Fruit fly (Drosophila melanogaster) whole organism, embryonic: ENCODE data around the gene Tomosyn.
A peak's percentile ranks its signal among the peaks of the same experiment; 100 is the strongest.

Source experiments
- B-H1 ChIP-seq: fragments of 200-800 bp; sonication (Bioruptor generic); IDR thresholded peaks from 3 replicates; pipeline ENCODE4 v1.3.6; 2022; ENCODE audit warnings: missing biosample characterization, missing genetic modification characterization
- Bgb ChIP-seq: fragments of 200-800 bp; sonication (Bioruptor generic); IDR thresholded peaks from 2 replicates; pipeline ENCODE4 v1.3.6; 2022; ENCODE audit warnings: missing biosample characterization, missing genetic modification characterization; ENCODE audit not compliant: partially characterized antibody
- Blimp-1 ChIP-seq: fragments of 200-800 bp; sonication (Bioruptor generic); optimal IDR thresholded peaks from 3 replicates; lab custom pipeline; 2018; ENCODE audit warnings: missing biosample characterization, missing genetic modification characterization, mild to moderate bottlenecking, moderate library complexity, missing genetic modification reagents
- CG10979 ChIP-seq: fragments of 200-800 bp; sonication (Bioruptor generic); optimal IDR thresholded peaks from 2 replicates; lab custom pipeline; 2018; ENCODE audit warnings: missing biosample characterization, mild to moderate bottlenecking, missing genetic modification characterization, moderate library complexity
- CG11247 ChIP-seq: fragments of 200-800 bp; sonication (Bioruptor generic); IDR thresholded peaks from 2 replicates; pipeline ENCODE4 v1.3.6; 2022; ENCODE audit warnings: missing biosample characterization, missing genetic modification characterization
- CG11695 ChIP-seq: fragments of 200-800 bp; sonication (Bioruptor generic); IDR thresholded peaks from 3 replicates; pipeline ENCODE4 v1.3.6; 2022; ENCODE audit warnings: missing biosample characterization, missing genetic modification characterization
- CG12219 ChIP-seq: fragments of 200-800 bp; sonication (Bioruptor generic); optimal IDR thresholded peaks from 3 replicates; lab custom pipeline; 2018; ENCODE audit warnings: missing biosample characterization, mild to moderate bottlenecking, missing genetic modification characterization
- CG12299 ChIP-seq: fragments of 200-800 bp; sonication (Bioruptor generic); optimal IDR thresholded peaks from 2 replicates; lab custom pipeline; 2018; ENCODE audit warnings: missing biosample characterization, mild to moderate bottlenecking, missing genetic modification characterization
- CG12391 ChIP-seq: fragments of 200-800 bp; sonication (Bioruptor generic); optimal IDR thresholded peaks from 3 replicates; lab custom pipeline; 2018; ENCODE audit warnings: missing biosample characterization, mild to moderate bottlenecking, missing genetic modification characterization, moderate library complexity
- CG14710 ChIP-seq: fragments of 200-800 bp; sonication (Bioruptor generic); optimal IDR thresholded peaks from 3 replicates; lab custom pipeline; 2019; ENCODE audit warnings: missing biosample characterization, mild to moderate bottlenecking, missing genetic modification characterization, moderate library complexity
- CG32767 ChIP-seq: fragments of 200-800 bp; sonication (Bioruptor generic); IDR thresholded peaks from 2 replicates; pipeline ENCODE4 v1.3.6; 2022; ENCODE audit warnings: missing biosample characterization, missing genetic modification characterization
- CG34422 ChIP-seq: fragments of 200-800 bp; sonication (Bioruptor generic); IDR thresholded peaks from 3 replicates; pipeline ENCODE4 v1.3.6; 2022; ENCODE audit warnings: missing biosample characterization, missing genetic modification characterization
- CG3838 ChIP-seq: fragments of 200-800 bp; sonication (Bioruptor generic); optimal IDR thresholded peaks from 3 replicates; lab custom pipeline; 2016; ENCODE audit warnings: missing biosample characterization, missing genetic modification characterization
- CG42726 ChIP-seq: fragments of 200-800 bp; sonication (Bioruptor generic); IDR thresholded peaks from 2 replicates; pipeline ENCODE4 v1.3.6; 2022; ENCODE audit warnings: missing biosample characterization, missing genetic modification characterization; ENCODE audit not compliant: partially characterized antibody
- CG4730 ChIP-seq: fragments of 200-800 bp; sonication (Bioruptor generic); IDR thresholded peaks from 2 replicates; pipeline ENCODE4 v1.3.6; 2022; ENCODE audit warnings: missing biosample characterization, missing genetic modification characterization
- CG6272 ChIP-seq: fragments of 200-800 bp; sonication (Bioruptor generic); IDR thresholded peaks from 2 replicates; pipeline ENCODE4 v1.3.6; 2022; ENCODE audit warnings: missing biosample characterization, missing genetic modification characterization
- CG6791 ChIP-seq: fragments of 200-800 bp; sonication (Bioruptor generic); IDR thresholded peaks from 3 replicates; pipeline ENCODE4 v1.3.6; 2022; ENCODE audit warnings: missing biosample characterization, missing genetic modification characterization; ENCODE audit not compliant: partially characterized antibody
- CG6854 ChIP-seq: fragments of 200-800 bp; sonication (Bioruptor generic); optimal IDR thresholded peaks from 3 replicates; lab custom pipeline; 2017; ENCODE audit warnings: missing biosample characterization, mild to moderate bottlenecking, missing genetic modification characterization
- CG7839 ChIP-seq: fragments of 200-800 bp; sonication (Bioruptor generic); optimal IDR thresholded peaks from 3 replicates; lab custom pipeline; 2018; ENCODE audit warnings: missing biosample characterization, mild to moderate bottlenecking, missing genetic modification characterization, moderate library complexity
- CG7963 ChIP-seq: fragments of 200-800 bp; sonication (Bioruptor generic); IDR thresholded peaks from 3 replicates; pipeline ENCODE4 v1.3.6; 2022; ENCODE audit warnings: missing biosample characterization, missing genetic modification characterization; ENCODE audit not compliant: partially characterized antibody
- CG8765 ChIP-seq: fragments of 200-800 bp; sonication (Bioruptor generic); IDR thresholded peaks from 2 replicates; pipeline ENCODE4 v1.3.6; 2022; ENCODE audit warnings: missing biosample characterization, missing genetic modification characterization
- CG9797 ChIP-seq: fragments of 200-800 bp; sonication (Bioruptor generic); optimal IDR thresholded peaks from 3 replicates; lab custom pipeline; 2018; ENCODE audit warnings: missing biosample characterization, mild to moderate bottlenecking, missing genetic modification characterization
- CG9876 ChIP-seq: fragments of 200-800 bp; sonication (Bioruptor generic); optimal IDR thresholded peaks from 2 replicates; lab custom pipeline; 2016; ENCODE audit warnings: missing biosample characterization, missing genetic modification characterization
- CrebB ChIP-seq: fragments of 200-800 bp; sonication (Bioruptor generic); optimal IDR thresholded peaks from 3 replicates; lab custom pipeline; 2018; ENCODE audit warnings: missing biosample characterization, mild to moderate bottlenecking, missing genetic modification characterization
- Dek ChIP-seq: fragments of 200-800 bp; sonication (Bioruptor generic); optimal IDR thresholded peaks from 3 replicates; lab custom pipeline; 2019; ENCODE audit warnings: missing biosample characterization, mild to moderate bottlenecking, missing genetic modification characterization, moderate library complexity
- Doc3 ChIP-seq: fragments of 200-800 bp; sonication (Bioruptor generic); IDR thresholded peaks from 3 replicates; pipeline ENCODE4 v1.3.6; 2022; ENCODE audit warnings: missing biosample characterization, missing genetic modification characterization; ENCODE audit not compliant: partially characterized antibody
- Elba2 ChIP-seq: fragments of 200-800 bp; sonication (Bioruptor generic); optimal IDR thresholded peaks from 3 replicates; lab custom pipeline; 2016; ENCODE audit warnings: missing biosample characterization, missing genetic modification characterization
- Gsc ChIP-seq: fragments of 200-800 bp; sonication (Bioruptor generic); IDR thresholded peaks from 2 replicates; pipeline ENCODE4 v1.3.6; 2022; ENCODE audit warnings: missing biosample characterization, missing genetic modification characterization
- HLH3B ChIP-seq: fragments of 200-800 bp; sonication (Bioruptor generic); IDR thresholded peaks from 2 replicates; pipeline ENCODE4 v1.3.6; 2022; ENCODE audit warnings: missing biosample characterization, missing genetic modification characterization
- Lhr ChIP-seq: fragments of 200-800 bp; sonication (Bioruptor generic); optimal IDR thresholded peaks from 3 replicates; lab custom pipeline; 2017; ENCODE audit warnings: mild to moderate bottlenecking, missing biosample characterization, missing genetic modification reagents, missing genetic modification characterization
- MBD-R2 ChIP-seq: fragments of 200-800 bp; sonication (Bioruptor generic); IDR thresholded peaks from 2 replicates; pipeline ENCODE4 v1.3.6; 2022; ENCODE audit warnings: missing biosample characterization, missing genetic modification characterization
- NC2α ChIP-seq: fragments of 200-800 bp; sonication (Bioruptor generic); optimal IDR thresholded peaks from 2 replicates; lab custom pipeline; 2016; ENCODE audit warnings: missing biosample characterization, missing genetic modification characterization
- NK7.1 ChIP-seq: fragments of 200-800 bp; sonication (Bioruptor generic); optimal IDR thresholded peaks from 3 replicates; lab custom pipeline; 2016; ENCODE audit warnings: missing biosample characterization, missing genetic modification characterization
- Scr ChIP-seq: fragments of 200-800 bp; sonication (Bioruptor generic); IDR thresholded peaks from 2 replicates; pipeline ENCODE4 v1.3.6; 2022; ENCODE audit warnings: missing biosample characterization, missing genetic modification characterization; ENCODE audit not compliant: partially characterized antibody
- TFAM ChIP-seq: fragments of 200-800 bp; sonication (Bioruptor generic); optimal IDR thresholded peaks from 2 replicates; lab custom pipeline; 2017; ENCODE audit warnings: missing biosample characterization, missing genetic modification characterization, inconsistent platforms
- Trl ChIP-seq, 3 experiments: fragments of >200 bp in 2 of 3; fragments of 200-800 bp in 1 of 3; sonication (Bioruptor generic) in 1 of 3; optimal IDR thresholded peaks; 2 replicates in 1 of 3; 3 replicates in 2 of 3; lab custom pipeline; 2016 to 2017; ENCODE audit warnings: missing biosample characterization in 1 of 3, missing genetic modification characterization in 1 of 3
- cas ChIP-seq: fragments of 200-800 bp; sonication (Bioruptor generic); IDR thresholded peaks from 2 replicates; pipeline ENCODE4 v1.3.6; 2022; ENCODE audit warnings: missing biosample characterization, missing genetic modification characterization
- ci ChIP-seq: fragments of 200-800 bp; sonication (Bioruptor generic); IDR thresholded peaks from 3 replicates; pipeline ENCODE4 v1.3.6; 2022; ENCODE audit warnings: missing biosample characterization, missing genetic modification characterization
- danr ChIP-seq: fragments of 200-800 bp; sonication (Bioruptor generic); IDR thresholded peaks from 2 replicates; pipeline ENCODE4 v1.3.6; 2022; ENCODE audit warnings: missing biosample characterization, missing genetic modification characterization
- dysf ChIP-seq: fragments of 200-800 bp; sonication (Bioruptor generic); IDR thresholded peaks from 3 replicates; pipeline ENCODE4 v1.3.6; 2022; ENCODE audit warnings: missing biosample characterization, missing genetic modification characterization
- gce ChIP-seq: fragments of 200-800 bp; sonication (Bioruptor generic); IDR thresholded peaks from 3 replicates; pipeline ENCODE4 v1.3.6; 2022; ENCODE audit warnings: missing biosample characterization, missing genetic modification characterization
- kay ChIP-seq: fragments of 200-800 bp; sonication (Bioruptor generic); optimal IDR thresholded peaks from 2 replicates; lab custom pipeline; 2016; ENCODE audit warnings: missing biosample characterization, missing genetic modification characterization
- luna ChIP-seq: fragments of 200-800 bp; sonication (Bioruptor generic); optimal IDR thresholded peaks from 2 replicates; lab custom pipeline; 2016; ENCODE audit warnings: missing biosample characterization, missing genetic modification characterization
- pros ChIP-seq: fragments of 200-800 bp; sonication (Bioruptor generic); optimal IDR thresholded peaks from 3 replicates; lab custom pipeline; 2019; ENCODE audit warnings: missing biosample characterization, mild to moderate bottlenecking, missing genetic modification characterization, moderate library complexity
- psq ChIP-seq: fragments of 200-800 bp; sonication (Bioruptor generic); optimal IDR thresholded peaks from 2 replicates; lab custom pipeline; 2017; ENCODE audit warnings: missing biosample characterization, missing genetic modification characterization
- ranshi ChIP-seq: fragments of 200-800 bp; sonication (Bioruptor generic); IDR thresholded peaks from 2 replicates; pipeline ENCODE4 v1.3.6; 2022; ENCODE audit warnings: missing biosample characterization, missing genetic modification characterization
- run ChIP-seq: fragments of 200-800 bp; sonication (Bioruptor generic); optimal IDR thresholded peaks from 3 replicates; lab custom pipeline; 2018; ENCODE audit warnings: missing biosample characterization, mild to moderate bottlenecking, missing genetic modification characterization
- slbo ChIP-seq: fragments of 200-800 bp; sonication (Bioruptor generic); IDR thresholded peaks from 2 replicates; pipeline ENCODE4 v1.3.6; 2022; ENCODE audit warnings: missing biosample characterization, missing genetic modification characterization
- sna ChIP-seq: fragments of 200-800 bp; sonication (Bioruptor generic); IDR thresholded peaks from 2 replicates; pipeline ENCODE4 v1.3.6; 2022; ENCODE audit warnings: missing biosample characterization, missing genetic modification characterization; ENCODE audit not compliant: partially characterized antibody
- sqz ChIP-seq: fragments of 200-800 bp; sonication (Bioruptor generic); optimal IDR thresholded peaks from 3 replicates; lab custom pipeline; 2018; ENCODE audit warnings: missing biosample characterization, mild to moderate bottlenecking, missing genetic modification characterization

Gene Tomosyn

DNA sequence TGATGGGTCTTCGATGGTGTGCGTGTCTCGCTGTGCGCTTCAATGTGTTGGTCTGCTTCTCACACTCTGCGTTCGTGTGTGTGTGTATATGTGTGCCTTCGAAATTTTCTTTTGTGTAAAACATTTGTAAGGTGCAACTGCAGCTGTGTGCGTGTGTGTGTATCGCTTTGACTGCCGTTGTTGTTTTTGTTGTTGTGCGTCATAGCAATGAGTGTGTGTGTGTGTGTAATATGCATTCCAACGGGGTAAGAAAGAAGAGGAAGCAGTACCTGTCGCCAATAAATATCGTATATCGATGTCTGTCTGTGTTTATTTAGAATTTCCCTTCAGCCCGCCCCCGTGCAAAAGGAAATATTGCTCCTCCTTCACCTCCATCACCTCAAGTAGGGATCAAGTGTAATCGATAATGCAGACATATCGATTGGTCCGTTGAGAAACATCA, 22.9 kb downstream of the Tomosyn start (continued):
- TF ChIP-seq CG32767 (peak; percentile 57; the same call in 1 of the 2 replicates), CG6791 (GFP tag; lab: Robert Waterston, UW) (peak; percentile 81), CG3838 (GFP tag; lab: Kevin White, UChicago) (no peak), HLH3B (GFP tag; lab: Robert Waterston, UW) (0 out of 2 replicates have a peak, but pooled peaks have one; percentile 8), pros (GFP tag; lab: Kevin White, UChicago) (peak; percentile 85), Gsc (GFP tag; lab: Robert Waterston, UW) (no peak), CG11247 (no peak), cas (no peak), B-H1 (no peak), sna (GFP tag; lab: Robert Waterston, UW) (peak; percentile 56; the same call in 1 of the 2 replicates), Dek (no peak), CG11695 (no peak), CG7963 (GFP tag; lab: Robert Waterston, UW) (peak; percentile 42; the same call in 1 of the 3 replicates), Scr (peak; percentile 56), slbo (GFP tag; lab: Robert Waterston, UW) (no peak), CG42726 (GFP tag; lab: Robert Waterston, UW) (no peak), CrebB (peak; percentile 26), Trl (optimal IDR thresholded peaks at IDR 0.05; lab: Kevin White, UChicago) (no peak), Trl (GFP tag; optimal IDR thresholded peaks at IDR 0.05; lab: Kevin White, UChicago) (no peak), CG10979 (tag; lab: Kevin White, UChicago) (no peak), ranshi (GFP tag; lab: Robert Waterston, UW) (no peak), ci (GFP tag; lab: Robert Waterston, UW) (peak; percentile 63; the same call in 2 of the 3 replicates), Doc3 (GFP tag; lab: Robert Waterston, UW) (no peak), dysf (GFP tag; lab: Robert Waterston, UW) (no peak), Lhr (no peak), CG12219 (GFP tag; lab: Kevin White, UChicago) (no peak), TFAM (no peak), Elba2 (peak; percentile 34), MBD-R2 (GFP tag; lab: Robert Waterston, UW) (peak; percentile 28; the same call in 1 of the 2 replicates), CG9876 (GFP tag; lab: Kevin White, UChicago) (no peak), CG12299 (tag; lab: Kevin White, UChicago) (no peak), luna (no peak), gce (GFP tag; lab: Robert Waterston, UW) (no peak), psq (GFP tag; lab: Kevin White, UChicago) (peak; percentile 19), CG6272 (GFP tag; lab: Robert Waterston, UW) (no peak), CG8765 (GFP tag; lab: Robert Waterston, UW) (no peak), sqz (no peak), CG9797 (GFP tag; lab: Kevin White, UChicago) (no peak), CG4730 (GFP tag; lab: Robert Waterston, UW) (no peak), Blimp-1 (GFP tag; lab: Kevin White, UChicago) (peak; percentile 4), run (no peak), danr (GFP tag; lab: Robert Waterston, UW) (no peak), kay (GFP tag; lab: Kevin White, UChicago) (peak; percentile 50), CG6854 (no peak), CG14710 (no peak), CG12391 (tag; lab: Kevin White, UChicago) (no peak), CG7839 (no peak), CG34422 (GFP tag; lab: Robert Waterston, UW) (peak; percentile 51; the same call in 1 of the 3 replicates), Bgb (GFP tag; lab: Robert Waterston, UW) (peak; percentile 18; the same call in 1 of the 2 replicates), NC2α (no peak), NK7.1 (GFP tag; lab: Kevin White, UChicago) (no peak)
